Worm (Caenorhabditis elegans) whole organism, late embryonic: ENCODE data around the gene frpr-18.

Source experiments
- C38D4.7 ChIP-seq: fragments of 200-800 bp; sonication (Bioruptor generic); optimal IDR thresholded peaks from 2 replicates; lab custom pipeline; 2018; ENCODE audit warnings: mild to moderate bottlenecking, missing genetic modification characterization, moderate library complexity, missing compliant biosample characterization
- ama-1 ChIP-seq: fragments of 150-350 bp; optimal IDR thresholded peaks from 2 replicates; lab custom pipeline; 2014
- ceh-30 ChIP-seq: fragments of 150-350 bp; optimal IDR thresholded peaks from 2 replicates; lab custom pipeline; 2014; ENCODE audit warnings: missing biosample characterization, missing genetic modification characterization
- ceh-34 ChIP-seq: sonication (generic microtip); optimal IDR thresholded peaks from 2 replicates; lab custom pipeline; 2016; ENCODE audit warnings: mild to moderate bottlenecking, missing genetic modification characterization, missing compliant biosample characterization
- mec-3 ChIP-seq: sonication (generic microtip); optimal IDR thresholded peaks from 2 replicates; lab custom pipeline; 2016; ENCODE audit warnings: borderline replicate concordance, missing genetic modification characterization, missing compliant biosample characterization
- pha-2 ChIP-seq: sonication (generic microtip); optimal IDR thresholded peaks from 2 replicates; lab custom pipeline; 2017; ENCODE audit warnings: mild to moderate bottlenecking, missing genetic modification characterization, missing compliant biosample characterization
- pha-4 ChIP-seq: fragments of 150-350 bp; optimal IDR thresholded peaks from 2 replicates; lab custom pipeline; 2018; ENCODE audit warnings: missing biosample characterization, missing genetic modification reagents, missing genetic modification characterization
- ref-2 ChIP-seq: sonication (generic microtip); optimal IDR thresholded peaks from 2 replicates; lab custom pipeline; 2016; ENCODE audit warnings: missing genetic modification characterization, missing compliant biosample characterization
- sox-2 ChIP-seq: fragments of 200-800 bp; sonication (Bioruptor generic); IDR thresholded peaks from 2 replicates; pipeline ENCODE4 v1.3.6; 2022; ENCODE audit warnings: missing genetic modification reagents, missing genetic modification characterization, missing compliant biosample characterization
- tbx-2 ChIP-seq: sonication (generic microtip); optimal IDR thresholded peaks from 2 replicates; lab custom pipeline; 2016; ENCODE audit warnings: missing genetic modification characterization, missing compliant biosample characterization
- ttx-3 ChIP-seq: sonication (generic microtip); optimal IDR thresholded peaks from 2 replicates; lab custom pipeline; 2016; ENCODE audit warnings: missing genetic modification reagents, missing genetic modification characterization, missing compliant biosample characterization

ce11 chrV:6870004-6870403, at the start of gene frpr-18:
- TF ChIP-seq ceh-34 (tag; lab: Kevin White, UChicago): no peak
- no peak for TF ChIP-seq tbx-2 (tag; lab: Kevin White, UChicago)
- no peak for TF ChIP-seq ttx-3 (tag; lab: Kevin White, UChicago)
- no peak for TF ChIP-seq sox-2 (GFP tag; lab: Robert Waterston, UW)
- TF ChIP-seq pha-2: no peak
- no peak for TF ChIP-seq pha-4
- TF ChIP-seq ceh-30: no peak
- TF ChIP-seq ama-1 (lab: Kevin White, UChicago): no peak
- TF ChIP-seq mec-3 (tag; lab: Kevin White, UChicago): no peak
- no peak for TF ChIP-seq C38D4.7
- no peak for TF ChIP-seq ref-2 (tag; lab: Kevin White, UChicago)
